Fruit fly (Drosophila melanogaster) whole organism, pupa: ENCODE data around the gene CG33703.

Source experiments
- CG10348 ChIP-seq: fragments of 200-800 bp; sonication (Bioruptor generic); IDR thresholded peaks from 2 replicates; pipeline ENCODE4 v1.3.6; 2022; ENCODE audit warnings: missing biosample characterization, missing genetic modification characterization
- CG12605 ChIP-seq: fragments of 200-800 bp; sonication (Bioruptor generic); IDR thresholded peaks from 2 replicates; pipeline ENCODE4 v1.3.6; 2022; ENCODE audit warnings: missing biosample characterization, missing genetic modification characterization
- CG13204 ChIP-seq: fragments of 200-800 bp; sonication (Bioruptor generic); optimal IDR thresholded peaks from 2 replicates; lab custom pipeline; 2018; ENCODE audit warnings: missing biosample characterization, mild to moderate bottlenecking, missing genetic modification characterization, moderate library complexity
- CG14655 ChIP-seq: fragments of 200-800 bp; sonication (Bioruptor generic); optimal IDR thresholded peaks from 3 replicates; lab custom pipeline; 2017; ENCODE audit warnings: mild to moderate bottlenecking, missing biosample characterization, missing genetic modification reagents, missing genetic modification characterization
- CG15710 ChIP-seq: fragments of 200-800 bp; sonication (Bioruptor generic); optimal IDR thresholded peaks from 2 replicates; lab custom pipeline; 2018; ENCODE audit warnings: missing biosample characterization, mild to moderate bottlenecking, missing genetic modification characterization, moderate library complexity
- CG17806 ChIP-seq: fragments of 200-800 bp; sonication (Bioruptor generic); optimal IDR thresholded peaks from 2 replicates; lab custom pipeline; 2018; ENCODE audit warnings: missing biosample characterization, mild to moderate bottlenecking, missing genetic modification characterization, moderate library complexity
- CG32121 ChIP-seq: fragments of 200-800 bp; sonication (Bioruptor generic); IDR thresholded peaks from 2 replicates; pipeline ENCODE4 v1.3.6; 2022; ENCODE audit warnings: missing biosample characterization, missing genetic modification characterization
- CG34367 ChIP-seq: fragments of 200-800 bp; sonication (Bioruptor generic); optimal IDR thresholded peaks from 2 replicates; lab custom pipeline; 2018; ENCODE audit warnings: missing biosample characterization, mild to moderate bottlenecking, missing genetic modification characterization
- CG4496 ChIP-seq: fragments of 200-800 bp; sonication (Bioruptor generic); IDR thresholded peaks from 3 replicates; pipeline ENCODE4 v1.3.6; 2022; ENCODE audit warnings: missing biosample characterization, missing genetic modification characterization
- CG8159 ChIP-seq: fragments of 200-800 bp; sonication (Bioruptor generic); optimal IDR thresholded peaks from 3 replicates; lab custom pipeline; 2018; ENCODE audit warnings: missing biosample characterization, mild to moderate bottlenecking, missing genetic modification characterization, moderate library complexity
- CG8301 ChIP-seq: fragments of 200-800 bp; sonication (Bioruptor generic); optimal IDR thresholded peaks from 2 replicates; lab custom pipeline; 2018; ENCODE audit warnings: missing biosample characterization, mild to moderate bottlenecking, missing genetic modification characterization
- CG9948 ChIP-seq: fragments of 200-800 bp; sonication (Bioruptor generic); optimal IDR thresholded peaks from 2 replicates; lab custom pipeline; 2018; ENCODE audit warnings: missing biosample characterization, mild to moderate bottlenecking, missing genetic modification characterization, moderate library complexity
- D1 ChIP-seq: fragments of 200-800 bp; sonication (Bioruptor generic); optimal IDR thresholded peaks from 2 replicates; lab custom pipeline; 2018; ENCODE audit warnings: missing biosample characterization, mild to moderate bottlenecking, missing genetic modification characterization, moderate library complexity
- EcR ChIP-seq: fragments of 200-800 bp; sonication (Bioruptor generic); optimal IDR thresholded peaks from 3 replicates; lab custom pipeline; 2019; ENCODE audit warnings: missing biosample characterization, missing genetic modification characterization, mild to moderate bottlenecking, moderate library complexity, missing genetic modification reagents
- Ets98B ChIP-seq: fragments of 200-800 bp; sonication (Bioruptor generic); IDR thresholded peaks from 2 replicates; pipeline ENCODE4 v1.3.6; 2022; ENCODE audit warnings: missing biosample characterization, missing genetic modification characterization
- Pif1A ChIP-seq: fragments of 200-800 bp; sonication (Bioruptor generic); optimal IDR thresholded peaks from 3 replicates; lab custom pipeline; 2016; ENCODE audit warnings: missing biosample characterization, missing genetic modification characterization
- Pif1B ChIP-seq: fragments of 200-800 bp; sonication (Bioruptor generic); optimal IDR thresholded peaks from 3 replicates; lab custom pipeline; 2016; ENCODE audit warnings: missing biosample characterization, missing genetic modification characterization
- Snoo ChIP-seq: fragments of 200-800 bp; sonication (Bioruptor generic); optimal IDR thresholded peaks from 3 replicates; lab custom pipeline; 2017; ENCODE audit warnings: missing biosample characterization, mild to moderate bottlenecking, missing genetic modification characterization, inconsistent platforms
- fd96Ca ChIP-seq: fragments of 200-800 bp; sonication (Bioruptor generic); IDR thresholded peaks from 3 replicates; pipeline ENCODE4 v1.3.6; 2022; ENCODE audit warnings: missing biosample characterization, missing genetic modification characterization
- gl ChIP-seq: fragments of 200-800 bp; sonication (Bioruptor generic); optimal IDR thresholded peaks from 2 replicates; lab custom pipeline; 2018; ENCODE audit warnings: missing biosample characterization, mild to moderate bottlenecking, missing genetic modification characterization
- rn ChIP-seq: fragments of 200-800 bp; sonication (Bioruptor generic); IDR thresholded peaks from 2 replicates; pipeline ENCODE4 v1.3.6; 2022; ENCODE audit warnings: missing biosample characterization, missing genetic modification characterization

The CG33703 gene

DNA sequence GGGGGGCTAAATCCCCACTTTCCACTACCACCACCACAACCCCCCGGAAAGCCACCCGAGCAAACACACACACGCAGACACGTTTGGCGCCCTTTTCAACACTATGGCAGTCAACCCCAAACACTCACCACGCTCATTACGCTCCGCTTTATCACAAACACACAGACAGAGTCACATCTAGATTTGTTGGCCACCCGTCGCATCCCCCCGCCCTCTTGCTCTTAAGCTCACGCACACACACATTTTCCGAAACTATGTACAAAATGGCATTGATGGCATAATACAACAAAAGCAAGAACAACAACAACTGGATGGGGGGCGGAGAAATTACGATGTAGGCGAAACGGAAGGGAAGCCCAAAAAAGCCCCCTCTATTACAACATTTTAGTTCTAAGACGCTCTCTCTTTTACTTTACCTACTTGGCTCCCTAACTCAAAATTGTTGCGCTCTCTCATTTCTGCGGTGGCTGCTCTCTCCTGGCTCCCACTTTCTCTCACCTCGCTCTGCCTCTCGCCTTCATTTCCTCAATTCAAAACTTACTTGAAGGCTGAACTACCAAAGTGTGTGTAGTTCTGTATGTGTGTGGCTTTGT is 46.7 kb downstream of the CG33703 start:
- TF ChIP-seq Snoo: no peak
- no peak for TF ChIP-seq CG4496
- no peak for TF ChIP-seq fd96Ca (GFP tag; lab: Robert Waterston, UW)
- TF ChIP-seq D1 (tag; lab: Kevin White, UChicago): no peak
- TF ChIP-seq EcR: no peak
- TF ChIP-seq CG34367 (tag; lab: Kevin White, UChicago): no peak
- TF ChIP-seq CG13204: no peak
- TF ChIP-seq CG17806 (tag; lab: Kevin White, UChicago): no peak
- TF ChIP-seq CG9948: no peak
- no peak for TF ChIP-seq CG12605 (GFP tag; lab: Robert Waterston, UW)
- no peak for TF ChIP-seq rn
- no peak for TF ChIP-seq Ets98B
- TF ChIP-seq Pif1B (GFP tag; lab: Kevin White, UChicago): no peak
- no peak for TF ChIP-seq CG15710 (tag; lab: Kevin White, UChicago)
- TF ChIP-seq gl: no peak

DNA sequence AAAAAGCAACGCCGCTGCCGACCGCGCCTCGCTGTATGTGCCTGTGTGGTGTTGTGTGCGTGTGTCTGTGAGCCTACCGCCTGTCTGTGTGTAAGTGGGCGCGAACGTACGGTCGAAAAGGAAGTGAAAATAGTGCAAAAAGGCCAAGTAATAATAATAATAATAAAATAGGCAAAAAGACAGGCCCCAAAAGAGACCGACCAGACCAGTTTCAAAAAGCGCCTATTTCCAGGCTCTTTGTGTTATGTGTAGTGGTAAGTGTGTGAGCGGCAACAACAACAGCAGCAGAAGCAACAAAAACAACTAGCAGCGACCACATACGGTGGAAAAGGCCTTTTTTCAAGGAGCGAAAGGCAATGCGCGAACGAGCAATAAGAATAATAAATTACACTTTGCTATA is 49.7 kb downstream of the CG33703 start:
- TF ChIP-seq Snoo (no peak), CG8159 (peak; percentile 41), Pif1B (GFP tag; lab: Kevin White, UChicago) (no peak), CG14655 (GFP tag; lab: Kevin White, UChicago) (no peak), rn (no peak), CG4496 (0 out of 3 replicates have a peak, but pooled peaks have one; percentile 10), fd96Ca (GFP tag; lab: Robert Waterston, UW) (0 out of 3 replicates have a peak, but pooled peaks have one; percentile 13), CG13204 (peak; percentile 91), CG17806 (tag; lab: Kevin White, UChicago) (peak; percentile 46), CG12605 (GFP tag; lab: Robert Waterston, UW) (peak; percentile 58; the same call in 1 of the 2 replicates), CG9948 (peak; percentile 6), gl (peak; percentile 82), CG8301 (tag; lab: Kevin White, UChicago) (no peak), CG10348 (GFP tag; lab: Robert Waterston, UW) (no peak), D1 (tag; lab: Kevin White, UChicago) (no peak), CG15710 (tag; lab: Kevin White, UChicago) (peak; percentile 42), Ets98B (no peak), CG34367 (tag; lab: Kevin White, UChicago) (peak; percentile 54), CG32121 (GFP tag; lab: Robert Waterston, UW) (no peak), Pif1A (GFP tag; lab: Kevin White, UChicago) (peak; percentile 17), EcR (peak; percentile 21)

DNA sequence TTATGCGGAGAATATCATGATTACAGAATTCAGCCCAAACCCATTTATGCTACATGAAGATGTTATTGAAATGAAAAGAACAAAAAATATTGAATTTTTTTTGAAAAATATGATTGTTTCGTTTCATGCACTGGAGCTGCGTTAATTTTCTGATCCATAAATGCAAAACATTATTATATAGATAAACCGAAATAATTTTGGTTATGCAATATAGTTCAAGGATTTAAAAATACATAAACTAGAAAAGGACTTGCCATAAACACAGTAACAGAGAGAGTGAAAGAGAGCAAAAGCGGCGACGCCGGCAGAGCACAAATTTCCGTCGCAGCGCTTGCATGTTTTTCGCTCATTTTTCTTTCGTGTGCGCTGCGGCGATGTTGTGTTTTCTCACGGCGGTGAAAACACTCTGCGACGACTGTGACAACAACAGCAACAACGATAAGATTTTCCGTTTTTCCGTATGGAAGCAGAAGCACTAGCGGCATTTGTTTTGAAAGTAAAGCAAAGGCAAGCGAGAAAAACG is 50.2 kb downstream of the CG33703 start:
- peak; percentile 62 for TF ChIP-seq gl
- peak; percentile 88 for TF ChIP-seq CG9948
- peak; percentile 96 for TF ChIP-seq CG8301 (tag; lab: Kevin White, UChicago)
- peak; percentile 94 for TF ChIP-seq CG8159
- peak; percentile 92 for TF ChIP-seq CG4496
- peak; percentile 87 for TF ChIP-seq Pif1B (GFP tag; lab: Kevin White, UChicago)
- TF ChIP-seq CG14655 (GFP tag; lab: Kevin White, UChicago): peak; percentile 96
- TF ChIP-seq Ets98B: peak; percentile 91
- peak; percentile 89 for TF ChIP-seq Snoo
- TF ChIP-seq rn: no peak
- peak; percentile 52; the same call in 1 of the 2 replicates for TF ChIP-seq CG10348 (GFP tag; lab: Robert Waterston, UW)
- peak; percentile 90 for TF ChIP-seq CG32121 (GFP tag; lab: Robert Waterston, UW)
- TF ChIP-seq CG12605 (GFP tag; lab: Robert Waterston, UW): peak; percentile 66
- no peak for TF ChIP-seq fd96Ca (GFP tag; lab: Robert Waterston, UW)
- TF ChIP-seq CG15710 (tag; lab: Kevin White, UChicago): peak; percentile 91
- TF ChIP-seq D1 (tag; lab: Kevin White, UChicago): peak; percentile 93
- TF ChIP-seq CG34367 (tag; lab: Kevin White, UChicago): peak; percentile 90
- no peak for TF ChIP-seq EcR
- peak; percentile 49 for TF ChIP-seq CG13204
- TF ChIP-seq CG17806 (tag; lab: Kevin White, UChicago): peak; percentile 90
- peak; percentile 94 for TF ChIP-seq Pif1A (GFP tag; lab: Kevin White, UChicago)
